Fruit fly (Drosophila melanogaster) Kc167 (cell line): ENCODE results near the gene Dhps.

Experiments used
- Myc ChIP-seq: fragments of >200 bp; optimal IDR thresholded peaks from 2 replicates; lab custom pipeline; 2017; ENCODE audit warnings: missing external identifiers
- Sin3A ChIP-seq: fragments of >200 bp; optimal IDR thresholded peaks from 2 replicates; lab custom pipeline; 2018; ENCODE audit warnings: missing external identifiers
- h ChIP-seq: fragments of >200 bp; optimal IDR thresholded peaks from 3 replicates; lab custom pipeline; 2018; ENCODE audit warnings: missing external identifiers
- insv ChIP-seq: fragments of >200 bp; optimal IDR thresholded peaks from 3 replicates; lab custom pipeline; 2018; ENCODE audit warnings: missing external identifiers
- psq ChIP-seq: fragments of >200 bp; optimal IDR thresholded peaks from 2 replicates; lab custom pipeline; 2017; ENCODE audit warnings: missing external identifiers
- ttk ChIP-seq: sonication (Bioruptor generic); optimal IDR thresholded peaks from 2 replicates; lab custom pipeline; 2017; ENCODE audit warnings: missing external identifiers

Gene Dhps

DNA sequence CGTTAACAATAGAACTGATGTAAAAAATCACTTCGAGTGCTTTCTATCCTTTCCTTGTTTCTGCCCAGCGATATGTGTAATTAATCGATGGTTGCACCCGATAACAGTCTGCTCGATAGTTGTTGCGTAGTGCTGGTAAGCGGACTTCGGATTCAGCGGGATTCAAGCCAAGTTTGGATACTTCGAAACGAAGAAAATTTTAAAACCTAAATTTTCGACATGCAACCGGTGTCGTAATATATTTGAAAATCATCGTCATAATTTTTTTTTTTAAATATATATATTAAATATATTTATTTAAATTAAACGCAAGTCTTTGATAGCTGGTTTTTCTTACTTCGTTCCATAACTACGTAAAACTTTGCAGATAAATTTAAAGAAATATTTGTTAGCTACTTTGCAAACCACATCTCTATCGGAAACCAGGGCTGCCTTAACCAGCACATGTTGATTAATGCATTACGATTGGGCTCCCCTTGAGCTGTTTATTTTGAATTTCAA is at the start of gene Dhps, which contains the start of gene UbcE2M:
Gene Dhps, plus strand, starts transcription at position 429 of the 501 bp plus-strand sequence.
Gene UbcE2M, minus strand, starts transcription at position 209 of the 501 bp plus-strand sequence.
- no peak for TF ChIP-seq insv (lab: Kevin White, UChicago)
- TF ChIP-seq psq (lab: Kevin White, UChicago), result no peak
- no peak for TF ChIP-seq Myc (lab: Kevin White, UChicago)
- no peak for TF ChIP-seq ttk (lab: Kevin White, UChicago)
- no peak for TF ChIP-seq h (lab: Kevin White, UChicago)
- TF ChIP-seq Sin3A, result no peak

DNA sequence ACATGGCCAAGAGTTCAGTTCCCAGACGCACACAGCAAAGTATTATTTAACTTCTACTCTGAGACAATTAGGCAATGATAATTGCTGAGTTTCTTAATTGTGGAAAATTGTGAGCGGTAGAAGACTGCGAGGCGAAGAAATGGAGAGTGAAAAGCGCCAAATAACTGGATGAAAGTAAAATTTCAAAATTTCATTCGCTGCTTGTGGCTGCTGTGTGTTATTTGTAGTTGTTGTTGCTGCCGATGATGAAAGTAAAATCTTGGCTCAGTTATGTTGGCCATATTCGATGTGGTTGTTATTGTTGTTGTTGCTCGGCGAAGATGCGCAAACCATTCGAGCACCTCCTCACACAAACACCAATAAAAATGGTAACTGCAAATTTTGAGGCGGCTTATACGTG is 47.7 kb upstream of the Dhps start:
- TF ChIP-seq insv (lab: Kevin White, UChicago) (no peak), h (lab: Kevin White, UChicago) (no peak), Myc (lab: Kevin White, UChicago) (no peak), ttk (lab: Kevin White, UChicago) (no peak), psq (lab: Kevin White, UChicago) (no peak), Sin3A (no peak)

dm6 chr3L:8150812-8151211 is 47.2 kb upstream of the Dhps start:
- TF ChIP-seq ttk (lab: Kevin White, UChicago), result no peak
- no peak for TF ChIP-seq h (lab: Kevin White, UChicago)
- TF ChIP-seq Myc (lab: Kevin White, UChicago), result no peak
- no peak for TF ChIP-seq psq (lab: Kevin White, UChicago)
- TF ChIP-seq insv (lab: Kevin White, UChicago), result no peak
- no peak for TF ChIP-seq Sin3A

DNA sequence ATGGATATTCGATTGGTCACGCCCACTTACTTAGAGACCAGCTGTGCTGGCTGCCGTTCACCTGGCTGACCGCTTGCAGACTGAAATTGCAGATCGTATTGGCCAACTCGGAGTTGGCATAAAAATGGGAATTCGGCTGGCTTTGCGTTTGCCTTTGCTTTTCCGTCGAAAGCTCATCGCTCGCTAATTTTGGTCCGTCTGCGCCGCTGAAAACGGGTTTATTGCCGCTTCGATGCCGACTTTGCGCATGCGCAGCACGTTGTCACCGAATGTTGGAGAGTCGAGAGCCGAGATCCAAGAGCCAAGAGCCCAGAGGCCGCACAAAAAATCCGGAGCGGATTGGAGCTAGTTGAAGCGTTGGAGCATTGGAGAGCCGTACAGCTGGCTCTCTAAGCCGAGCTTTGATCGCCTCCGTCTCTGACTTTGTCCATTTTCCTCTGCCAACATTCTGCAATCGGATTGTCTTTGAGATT is 46.2 kb upstream of the Dhps start, which contains the start of gene CG13676:
Gene CG13676, minus strand, starts transcription at position 87 of the 473 bp plus-strand sequence.
- no peak for TF ChIP-seq psq (lab: Kevin White, UChicago)
- TF ChIP-seq insv (lab: Kevin White, UChicago), result no peak
- TF ChIP-seq ttk (lab: Kevin White, UChicago), result no peak
- no peak for TF ChIP-seq h (lab: Kevin White, UChicago)
- no peak for TF ChIP-seq Myc (lab: Kevin White, UChicago)
- TF ChIP-seq Sin3A, result no peak

DNA sequence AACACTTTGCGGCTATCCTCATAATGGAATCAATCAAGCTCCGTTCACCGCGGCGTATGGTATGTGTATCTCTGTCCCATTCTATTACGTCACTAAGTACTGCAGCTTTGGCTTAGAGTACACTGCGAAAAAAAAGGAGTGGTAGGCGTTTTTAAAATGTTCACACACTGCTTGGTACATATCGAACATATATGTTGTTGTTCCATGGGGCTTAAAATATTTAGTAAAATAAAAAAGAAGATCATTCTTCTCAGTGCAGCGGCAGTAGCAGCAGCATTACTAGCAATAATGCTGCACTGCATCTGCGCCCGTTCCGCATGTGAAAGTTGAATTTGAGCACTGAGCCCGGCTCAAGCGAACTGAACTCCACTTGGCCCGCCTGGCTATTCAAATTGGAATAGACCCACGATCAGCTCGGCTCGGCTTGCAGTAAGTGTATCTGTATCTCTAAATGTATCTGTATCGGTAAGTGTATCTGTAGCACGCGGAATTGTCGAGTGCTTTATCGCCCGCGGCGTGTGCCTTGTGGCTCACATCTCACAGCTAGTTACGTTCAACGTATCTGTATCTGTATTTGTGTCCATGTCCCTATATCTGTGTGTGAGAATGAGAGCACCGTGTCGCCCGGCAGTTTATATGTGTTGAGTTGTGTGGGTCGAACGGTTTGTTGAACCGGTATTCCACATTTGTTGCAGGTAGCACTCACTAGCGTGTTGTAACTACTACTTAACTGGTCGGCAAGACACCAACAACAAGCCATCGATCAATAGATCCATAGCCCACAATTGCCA is 44.6 kb upstream of the Dhps start:
- TF ChIP-seq psq (lab: Kevin White, UChicago) (no peak), h (lab: Kevin White, UChicago) (no peak), Myc (lab: Kevin White, UChicago) (no peak), ttk (lab: Kevin White, UChicago) (no peak), Sin3A (no peak), insv (lab: Kevin White, UChicago) (no peak)

DNA sequence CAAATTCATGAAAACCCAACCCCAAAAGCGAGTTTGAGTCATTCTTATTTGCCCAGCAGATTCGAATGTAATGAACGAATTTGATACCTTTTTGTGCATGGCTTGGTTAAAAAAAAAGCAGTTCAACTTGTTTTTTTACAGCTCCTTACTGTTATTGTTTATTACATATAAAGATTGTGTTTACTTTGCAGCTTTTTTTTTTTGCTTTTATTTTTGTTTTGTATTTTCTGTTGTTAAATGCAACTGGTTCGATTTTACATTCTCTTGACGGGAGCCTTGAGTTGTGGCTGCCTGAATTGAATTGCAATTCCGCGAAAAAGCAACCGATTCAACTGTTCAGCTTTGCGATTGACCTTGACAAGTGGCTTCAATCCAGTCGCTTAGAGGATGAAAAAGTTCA is 43.5 kb upstream of the Dhps start:
- TF ChIP-seq Myc (lab: Kevin White, UChicago) (no peak), ttk (lab: Kevin White, UChicago) (no peak), psq (lab: Kevin White, UChicago) (no peak), insv (lab: Kevin White, UChicago) (no peak), Sin3A (no peak), h (lab: Kevin White, UChicago) (no peak)

dm6 chr3L:8155324-8155723 is 42.7 kb upstream of the Dhps start:
- TF ChIP-seq psq (lab: Kevin White, UChicago), result no peak
- no peak for TF ChIP-seq h (lab: Kevin White, UChicago)
- TF ChIP-seq ttk (lab: Kevin White, UChicago), result no peak
- TF ChIP-seq insv (lab: Kevin White, UChicago), result no peak
- no peak for TF ChIP-seq Sin3A
- no peak for TF ChIP-seq Myc (lab: Kevin White, UChicago)

DNA sequence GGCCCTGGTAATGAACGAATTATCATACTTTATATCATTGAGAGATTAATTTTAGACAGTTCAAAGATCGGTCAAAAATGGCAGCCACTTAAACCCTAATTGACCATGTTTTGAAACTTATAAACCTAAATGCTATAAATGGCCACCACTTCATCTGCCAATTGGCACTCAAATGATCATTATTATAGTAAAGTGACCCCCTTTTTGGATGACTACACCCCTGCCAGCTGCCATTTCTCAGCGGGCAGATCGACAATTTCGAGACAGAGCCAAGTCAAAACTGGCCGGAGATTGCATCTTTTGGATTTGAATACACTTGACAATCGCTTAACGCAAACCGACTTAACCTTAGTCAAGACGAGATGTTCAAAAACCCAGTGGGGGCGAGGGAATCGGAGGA is 41.8 kb upstream of the Dhps start:
- TF ChIP-seq Myc (lab: Kevin White, UChicago), result no peak
- no peak for TF ChIP-seq psq (lab: Kevin White, UChicago)
- TF ChIP-seq insv (lab: Kevin White, UChicago), result no peak
- TF ChIP-seq h (lab: Kevin White, UChicago), result no peak
- TF ChIP-seq Sin3A, result no peak
- no peak for TF ChIP-seq ttk (lab: Kevin White, UChicago)

DNA sequence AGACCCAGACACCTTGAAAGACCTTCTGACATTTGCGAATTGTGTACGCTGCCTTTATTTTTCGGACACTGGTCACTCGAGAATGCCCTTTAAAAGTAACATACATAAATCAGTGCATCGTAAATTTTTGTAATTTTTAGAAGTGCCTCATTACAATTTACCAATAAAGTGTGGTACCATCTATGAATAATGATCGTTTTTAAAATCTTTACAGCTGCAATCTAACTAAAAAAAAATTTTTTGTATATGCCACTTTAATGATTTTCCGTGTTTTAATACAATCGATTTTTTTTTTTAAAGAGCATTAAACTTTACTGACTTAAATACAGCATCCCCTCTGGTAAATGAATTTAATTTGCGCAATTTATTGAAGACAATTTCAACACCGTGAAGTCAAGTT is 40.9 kb upstream of the Dhps start:
- TF ChIP-seq Myc (lab: Kevin White, UChicago), result no peak
- no peak for TF ChIP-seq Sin3A
- no peak for TF ChIP-seq ttk (lab: Kevin White, UChicago)
- TF ChIP-seq h (lab: Kevin White, UChicago), result no peak
- no peak for TF ChIP-seq psq (lab: Kevin White, UChicago)
- TF ChIP-seq insv (lab: Kevin White, UChicago), result no peak

DNA sequence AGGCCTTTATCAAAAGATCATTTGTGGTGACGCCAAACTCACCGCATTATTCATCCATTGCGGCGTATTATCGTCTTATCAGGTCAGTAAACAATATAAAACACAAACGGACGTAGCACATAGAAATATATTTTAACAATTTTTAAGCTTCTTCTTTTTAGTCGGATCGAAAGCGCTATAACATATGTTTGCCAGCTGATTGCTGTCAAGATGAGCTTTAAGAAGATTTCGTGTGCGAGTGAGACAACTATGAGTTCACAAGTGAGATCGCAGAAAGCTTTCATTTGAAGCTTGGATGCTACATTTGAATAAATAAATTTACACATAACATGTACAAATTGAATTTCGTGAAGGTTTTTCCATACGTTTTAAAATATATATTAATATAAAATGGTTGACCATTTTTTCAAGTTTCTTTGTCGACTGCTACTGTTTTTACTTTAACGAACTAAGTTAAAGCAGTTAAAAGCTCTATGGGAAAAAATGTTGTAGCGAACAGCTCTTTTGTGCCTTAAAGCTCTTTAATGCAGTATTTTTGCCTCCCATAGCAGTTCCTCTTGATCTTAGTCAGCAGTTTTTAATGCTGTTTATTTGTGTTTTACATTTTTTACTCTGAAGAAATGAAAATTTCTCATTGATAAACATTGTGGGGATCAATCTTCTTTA is 39.2 kb upstream of the Dhps start, which contains the start of gene CG42445:
Gene CG42445, minus strand, starts transcription at position 186 of the 666 bp plus-strand sequence.
- TF ChIP-seq insv (lab: Kevin White, UChicago) (no peak), Myc (lab: Kevin White, UChicago) (no peak), h (lab: Kevin White, UChicago) (no peak), Sin3A (no peak), psq (lab: Kevin White, UChicago) (no peak), ttk (lab: Kevin White, UChicago) (no peak)
